Fruit fly (Drosophila melanogaster) whole organism, embryonic: ENCODE data around the gene CG32075.

Source experiments
- BtbVII ChIP-seq: fragments of 200-800 bp; sonication (Bioruptor generic); optimal IDR thresholded peaks from 3 replicates; lab custom pipeline; 2017; ENCODE audit warnings: missing biosample characterization, mild to moderate bottlenecking, missing genetic modification characterization
- CG17361 ChIP-seq: fragments of 200-800 bp; sonication (Bioruptor generic); IDR thresholded peaks from 3 replicates; pipeline ENCODE4 v1.3.6; 2022; ENCODE audit warnings: missing biosample characterization, missing genetic modification characterization
- CG2678 ChIP-seq: fragments of 200-800 bp; sonication (Bioruptor generic); optimal IDR thresholded peaks from 3 replicates; lab custom pipeline; 2019; ENCODE audit warnings: missing biosample characterization, mild to moderate bottlenecking, missing genetic modification characterization, moderate library complexity
- CG6689 ChIP-seq: fragments of 200-800 bp; sonication (Bioruptor generic); IDR thresholded peaks from 2 replicates; pipeline ENCODE4 v1.3.6; 2022; ENCODE audit warnings: missing biosample characterization, missing genetic modification characterization
- CG7372 ChIP-seq: fragments of 200-800 bp; sonication (Bioruptor generic); IDR thresholded peaks from 2 replicates; pipeline ENCODE4 v1.3.6; 2022; ENCODE audit warnings: missing biosample characterization, missing genetic modification characterization
- CG7928 ChIP-seq: fragments of 200-800 bp; sonication (Bioruptor generic); optimal IDR thresholded peaks from 2 replicates; lab custom pipeline; 2017; ENCODE audit warnings: missing biosample characterization, mild to moderate bottlenecking, missing genetic modification characterization
- CG9932 ChIP-seq: fragments of 200-800 bp; sonication (Bioruptor generic); IDR thresholded peaks from 2 replicates; pipeline ENCODE4 v1.3.6; 2022; ENCODE audit warnings: missing biosample characterization, missing genetic modification characterization
- Chrac-16 ChIP-seq: fragments of 200-800 bp; sonication (Bioruptor generic); optimal IDR thresholded peaks from 3 replicates; lab custom pipeline; 2016; ENCODE audit warnings: missing biosample characterization, missing genetic modification characterization
- D19A ChIP-seq: fragments of 200-800 bp; optimal IDR thresholded peaks from 3 replicates; lab custom pipeline; 2019; ENCODE audit warnings: missing biosample characterization, mild to moderate bottlenecking, missing genetic modification characterization, moderate library complexity
- E2f2 ChIP-seq: fragments of 200-800 bp; sonication (Bioruptor generic); IDR thresholded peaks from 2 replicates; pipeline ENCODE4 v1.3.6; 2022; ENCODE audit warnings: missing biosample characterization, missing genetic modification characterization
- Fer3 ChIP-seq: fragments of 200-800 bp; sonication (Bioruptor generic); optimal IDR thresholded peaks from 2 replicates; lab custom pipeline; 2018; ENCODE audit warnings: missing biosample characterization, mild to moderate bottlenecking, missing genetic modification characterization, moderate library complexity
- H2.0 ChIP-seq: fragments of 200-800 bp; sonication (Bioruptor generic); IDR thresholded peaks from 2 replicates; pipeline ENCODE4 v1.3.6; 2022; ENCODE audit warnings: missing biosample characterization, missing genetic modification characterization
- HmgZ ChIP-seq: fragments of 200-800 bp; sonication (Bioruptor generic); optimal IDR thresholded peaks from 2 replicates; lab custom pipeline; 2018; ENCODE audit warnings: missing biosample characterization, mild to moderate bottlenecking, missing genetic modification characterization
- Hr39 ChIP-seq: fragments of >200 bp; optimal IDR thresholded peaks from 2 replicates; lab custom pipeline; 2017
- Kr ChIP-seq: fragments of 200-800 bp; sonication (Bioruptor generic); optimal IDR thresholded peaks from 2 replicates; lab custom pipeline; 2017; ENCODE audit warnings: missing biosample characterization, mild to moderate bottlenecking, missing genetic modification characterization
- MTF-1 ChIP-seq: fragments of 200-800 bp; sonication (Bioruptor generic); optimal IDR thresholded peaks from 2 replicates; lab custom pipeline; 2018; ENCODE audit warnings: missing biosample characterization, mild to moderate bottlenecking, missing genetic modification characterization, borderline replicate concordance
- Nf-YA ChIP-seq: fragments of 200-800 bp; sonication (Bioruptor generic); IDR thresholded peaks from 2 replicates; pipeline ENCODE4 v1.3.6; 2022; ENCODE audit warnings: missing biosample characterization, missing genetic modification characterization
- Oaz ChIP-seq: fragments of 200-800 bp; sonication (Bioruptor generic); IDR thresholded peaks from 2 replicates; pipeline ENCODE4 v1.3.6; 2022; ENCODE audit warnings: missing biosample characterization, missing genetic modification characterization
- Oli ChIP-seq: fragments of 200-800 bp; sonication (Bioruptor generic); optimal IDR thresholded peaks from 2 replicates; lab custom pipeline; 2018; ENCODE audit warnings: missing biosample characterization, mild to moderate bottlenecking, missing genetic modification characterization, moderate library complexity
- Pdp1 ChIP-seq, 2 experiments: fragments of 200-800 bp; sonication (Bioruptor generic); optimal IDR thresholded peaks; 3 replicates each; lab custom pipeline; 2016; ENCODE audit warnings: missing biosample characterization in 2 of 2, missing genetic modification characterization in 2 of 2, mild to moderate bottlenecking in 1 of 2, moderate library complexity in 1 of 2
- Ptx1 ChIP-seq: fragments of 200-800 bp; sonication (Bioruptor generic); IDR thresholded peaks from 2 replicates; pipeline ENCODE4 v1.3.6; 2022; ENCODE audit warnings: missing biosample characterization, missing genetic modification characterization
- Sry-δ ChIP-seq: fragments of 200-800 bp; sonication (Bioruptor generic); optimal IDR thresholded peaks from 2 replicates; lab custom pipeline; 2016; ENCODE audit warnings: missing biosample characterization, missing genetic modification characterization
- Stat92E ChIP-seq, 3 experiments: fragments of >200 bp in 2 of 3; fragments of 200-800 bp in 1 of 3; sonication (Bioruptor generic) in 1 of 3; optimal IDR thresholded peaks; 2 replicates each; lab custom pipeline; 2017 to 2019; ENCODE audit warnings: missing biosample characterization in 3 of 3, missing genetic modification characterization in 3 of 3, mild to moderate bottlenecking in 1 of 3, moderate library complexity in 1 of 3
- cas ChIP-seq: fragments of 200-800 bp; sonication (Bioruptor generic); IDR thresholded peaks from 2 replicates; pipeline ENCODE4 v1.3.6; 2022; ENCODE audit warnings: missing biosample characterization, missing genetic modification characterization
- croc ChIP-seq: fragments of 200-800 bp; sonication (Bioruptor generic); conservative IDR thresholded peaks from 3 replicates; pipeline ENCODE4 v1.3.6; 2022; ENCODE audit warnings: missing biosample characterization, missing genetic modification characterization
- crol ChIP-seq: fragments of 200-800 bp; sonication (Bioruptor generic); IDR thresholded peaks from 2 replicates; pipeline ENCODE4 v1.3.6; 2022; ENCODE audit warnings: missing biosample characterization, missing genetic modification characterization
- disco-r ChIP-seq: fragments of 200-800 bp; sonication (Bioruptor generic); optimal IDR thresholded peaks from 2 replicates; lab custom pipeline; 2016; ENCODE audit warnings: missing biosample characterization, missing genetic modification characterization
- gro ChIP-seq: fragments of 200-800 bp; sonication (Bioruptor generic); optimal IDR thresholded peaks from 2 replicates; lab custom pipeline; 2016; ENCODE audit warnings: missing biosample characterization, missing genetic modification characterization
- kni ChIP-seq: fragments of 200-800 bp; sonication (Bioruptor generic); optimal IDR thresholded peaks from 3 replicates; lab custom pipeline; 2017; ENCODE audit warnings: mild to moderate bottlenecking, missing biosample characterization, missing genetic modification reagents, missing genetic modification characterization
- lilli ChIP-seq: fragments of 200-800 bp; sonication (Bioruptor generic); optimal IDR thresholded peaks from 3 replicates; lab custom pipeline; 2016; ENCODE audit warnings: missing biosample characterization, missing genetic modification characterization
- maf-S ChIP-seq: fragments of 200-800 bp; sonication (Bioruptor generic); optimal IDR thresholded peaks from 2 replicates; lab custom pipeline; 2016; ENCODE audit warnings: missing biosample characterization, missing genetic modification characterization
- mirr ChIP-seq: fragments of 200-800 bp; sonication (Bioruptor generic); optimal IDR thresholded peaks from 3 replicates; lab custom pipeline; 2018; ENCODE audit warnings: missing biosample characterization, mild to moderate bottlenecking, missing genetic modification characterization
- nmo ChIP-seq: fragments of 200-800 bp; sonication (Bioruptor generic); optimal IDR thresholded peaks from 2 replicates; lab custom pipeline; 2018; ENCODE audit warnings: missing biosample characterization, mild to moderate bottlenecking, missing genetic modification characterization, moderate library complexity
- otp ChIP-seq: fragments of 200-800 bp; sonication (Bioruptor generic); IDR thresholded peaks from 3 replicates; pipeline ENCODE4, ENCODE4 v1.3.6; 2022; ENCODE audit warnings: missing biosample characterization, missing genetic modification characterization
- phol ChIP-seq: fragments of 200-800 bp; sonication (Bioruptor generic); optimal IDR thresholded peaks from 3 replicates; lab custom pipeline; 2018; ENCODE audit warnings: missing biosample characterization, mild to moderate bottlenecking, missing genetic modification characterization, moderate library complexity
- pnt ChIP-seq: fragments of 200-800 bp; sonication (Bioruptor generic); optimal IDR thresholded peaks from 3 replicates; lab custom pipeline; 2016; ENCODE audit warnings: missing biosample characterization, missing genetic modification characterization
- sima ChIP-seq: fragments of 200-800 bp; sonication (Bioruptor generic); optimal IDR thresholded peaks from 2 replicates; lab custom pipeline; 2016; ENCODE audit warnings: missing biosample characterization, missing genetic modification characterization
- sisA ChIP-seq: fragments of 200-800 bp; sonication (Bioruptor generic); IDR thresholded peaks from 2 replicates; pipeline ENCODE4 v1.3.6; 2022; ENCODE audit warnings: missing biosample characterization, missing genetic modification characterization
- slbo ChIP-seq: fragments of 200-800 bp; sonication (Bioruptor generic); IDR thresholded peaks from 2 replicates; pipeline ENCODE4 v1.3.6; 2022; ENCODE audit warnings: missing biosample characterization, missing genetic modification characterization
- slou ChIP-seq: fragments of 200-800 bp; sonication (Bioruptor generic); optimal IDR thresholded peaks from 3 replicates; lab custom pipeline; 2016; ENCODE audit warnings: missing biosample characterization, missing genetic modification characterization
- slp2 ChIP-seq: fragments of 200-800 bp; sonication (Bioruptor generic); optimal IDR thresholded peaks from 2 replicates; lab custom pipeline; 2016; ENCODE audit warnings: missing biosample characterization, missing genetic modification characterization
- unc-4 ChIP-seq: fragments of 200-800 bp; sonication (Bioruptor generic); IDR thresholded peaks from 2 replicates; pipeline ENCODE4 v1.3.6; 2022; ENCODE audit warnings: missing biosample characterization, missing genetic modification characterization; ENCODE audit not compliant: partially characterized antibody

Gene CG32075

dm6 chr3L:11084557-11085231, 20.0 kb upstream of the CG32075 start (continued):
- TF ChIP-seq E2f2 (GFP tag; lab: Robert Waterston, UW): peak; percentile 80
- TF ChIP-seq BtbVII (GFP tag; lab: Kevin White, UChicago): peak; percentile 81
- TF ChIP-seq MTF-1 (GFP tag; lab: Kevin White, UChicago): peak; percentile 86
- TF ChIP-seq slou (GFP tag; lab: Kevin White, UChicago): peak; percentile 87
- TF ChIP-seq slbo: peak; percentile 92
- TF ChIP-seq nmo (GFP tag; lab: Kevin White, UChicago): peak; percentile 98
- peak; percentile 87 for TF ChIP-seq Oaz (GFP tag; lab: Robert Waterston, UW)
- TF ChIP-seq phol (tag; lab: Kevin White, UChicago): peak; percentile 95
- peak; percentile 94 for TF ChIP-seq croc (GFP tag; lab: Robert Waterston, UW)
- peak; percentile 96 for TF ChIP-seq pnt
- no peak for TF ChIP-seq unc-4 (GFP tag; lab: Robert Waterston, UW)
- TF ChIP-seq kni (GFP tag; lab: Kevin White, UChicago): peak; percentile 41
- peak; percentile 61 for TF ChIP-seq CG7928 (GFP tag; lab: Kevin White, UChicago)
- TF ChIP-seq Oli (tag; lab: Kevin White, UChicago): peak; percentile 98
- peak; percentile 92 for TF ChIP-seq disco-r
- no peak for TF ChIP-seq mirr (GFP tag; lab: Kevin White, UChicago)
- TF ChIP-seq CG17361: peak; percentile 97
- TF ChIP-seq H2.0 (GFP tag; lab: Robert Waterston, UW): peak; percentile 97
- TF ChIP-seq lilli (GFP tag; lab: Kevin White, UChicago): peak; percentile 95
- peak; percentile 72 for TF ChIP-seq Sry-δ (GFP tag; lab: Kevin White, UChicago)
- peak; percentile 82 for TF ChIP-seq Kr (GFP tag; lab: Kevin White, UChicago)
- TF ChIP-seq HmgZ (tag; lab: Kevin White, UChicago): peak; percentile 94
- TF ChIP-seq Fer3 (tag; lab: Kevin White, UChicago): peak; percentile 91
- TF ChIP-seq Chrac-16: peak; percentile 95
- peak; percentile 82 for TF ChIP-seq gro (GFP tag; lab: Kevin White, UChicago)
- peak; percentile 97 for TF ChIP-seq Ptx1
- peak; percentile 96 for TF ChIP-seq CG6689 (GFP tag; lab: Robert Waterston, UW)
- TF ChIP-seq crol (GFP tag; lab: Robert Waterston, UW): peak; percentile 76
- peak; percentile 91 for TF ChIP-seq sima
- peak; percentile 97 for TF ChIP-seq CG2678 (tag; lab: Kevin White, UChicago)
- TF ChIP-seq Nf-YA (GFP tag; lab: Robert Waterston, UW): peak; percentile 96
- peak; percentile 91 for TF ChIP-seq CG7372
- peak; percentile 80 for TF ChIP-seq CG9932
- peak; percentile 78 for TF ChIP-seq cas (GFP tag; lab: Robert Waterston, UW)
- peak; percentile 97 for TF ChIP-seq otp
- TF ChIP-seq maf-S (GFP tag; lab: Kevin White, UChicago): peak; percentile 93
- TF ChIP-seq Hr39 (lab: Kevin White, UChicago): no peak
- peak in 1 of 3 experiments; percentile 97 for TF ChIP-seq Stat92E (GFP tag; optimal IDR thresholded peaks at IDR 0.05; lab: Kevin White, UChicago)
- TF ChIP-seq Pdp1 (GFP tag; optimal IDR thresholded peaks at IDR 0.05; lab: Kevin White, UChicago): peak; percentile 95 to 97
- TF ChIP-seq sisA (GFP tag; lab: Robert Waterston, UW): peak; percentile 95
- peak; percentile 95 for TF ChIP-seq D19A (tag; lab: Kevin White, UChicago)
- TF ChIP-seq slp2: peak; percentile 96
